Worm (Caenorhabditis elegans): ENCODE data around the gene ooc-5.

Gene ooc-5

DNA sequence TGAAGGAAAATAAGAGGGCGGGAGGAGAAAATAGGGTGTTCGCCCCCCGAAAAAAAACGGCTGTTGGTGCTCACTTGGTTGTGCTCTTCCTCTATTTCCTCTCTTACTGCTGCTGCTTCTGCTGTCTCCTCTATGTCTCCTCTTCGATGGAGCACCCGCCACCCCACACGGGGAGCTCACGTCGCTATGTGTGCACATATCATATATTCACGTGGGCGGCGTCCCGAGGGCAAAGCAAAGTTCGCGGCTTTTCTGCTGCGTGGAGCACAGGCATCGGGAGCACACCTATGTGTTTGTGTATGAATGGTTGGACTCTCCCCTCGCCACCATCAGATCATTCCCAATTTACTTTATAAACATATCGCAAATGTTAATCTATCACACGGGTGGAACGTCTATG lies 20.4 kb downstream of the ooc-5 start (continued):
- TF ChIP-seq aly-2 (tag; optimal IDR thresholded peaks at IDR 0.05) (no peak), nhr-41 (GFP tag; IDR thresholded peaks at IDR 0.05) (no peak), cey-2 (tag; optimal IDR thresholded peaks at IDR 0.05; ENCODE audit: borderline replicate concordance, insufficient read depth) (no peak), skn-1 (tag; optimal IDR thresholded peaks at IDR 0.05) (no peak), lin-13 (GFP tag; optimal IDR thresholded peaks at IDR 0.05) (no peak), hlh-30 (tag; optimal IDR thresholded peaks at IDR 0.05; ENCODE audit: insufficient read depth) (peak; percentile 94), F10B5.3 (tag; optimal IDR thresholded peaks at IDR 0.05) (no peak), hlh-11 (tag; optimal IDR thresholded peaks at IDR 0.05) (peak; percentile 63), mep-1 (tag; optimal IDR thresholded peaks at IDR 0.05) (peak; percentile 36), madf-9 (GFP tag; conservative IDR thresholded peaks at IDR 0.05) (no peak), snpc-4 (tag; optimal IDR thresholded peaks at IDR 0.05) (no peak), dmd-9 (GFP tag; IDR thresholded peaks at IDR 0.05) (0 out of 2 replicates have a peak, but pooled peaks have one; percentile 19), ZK337.2 (GFP tag; IDR thresholded peaks at IDR 0.05) (no peak), zip-11 (GFP tag; IDR thresholded peaks at IDR 0.05) (no peak), nhr-42 (GFP tag; IDR thresholded peaks at IDR 0.05) (no peak), ces-1 (GFP tag; optimal IDR thresholded peaks at IDR 0.05) (no peak), ceh-28 (tag; optimal IDR thresholded peaks at IDR 0.05) (no peak), ztf-7 (tag; optimal IDR thresholded peaks at IDR 0.05) (no peak), lim-7 (GFP tag; IDR thresholded peaks at IDR 0.05) (no peak), Y105C5A.15 (GFP tag; IDR thresholded peaks at IDR 0.05) (no peak), gei-8 (GFP tag; optimal IDR thresholded peaks at IDR 0.05) (no peak), egl-27 (tag; optimal IDR thresholded peaks at IDR 0.05) (no peak), tag-97 (GFP tag; IDR thresholded peaks at IDR 0.05) (no peak), pqm-1 (tag; optimal IDR thresholded peaks at IDR 0.05) (no peak), T26A8.4 (GFP tag; IDR thresholded peaks at IDR 0.05) (no peak), nhr-11 (tag; optimal IDR thresholded peaks at IDR 0.05) (peak; percentile 5), ceh-20 (GFP tag; IDR thresholded peaks at IDR 0.05) (0 out of 2 replicates have a peak, but pooled peaks have one; percentile 42), nhr-48 (tag; optimal IDR thresholded peaks at IDR 0.05) (no peak), daf-12 (tag; optimal IDR thresholded peaks at IDR 0.05) (no peak), nhr-111 (GFP tag; optimal IDR thresholded peaks at IDR 0.05) (no peak), egl-43 (GFP tag; IDR thresholded peaks at IDR 0.05) (no peak), nhr-10 (tag; optimal IDR thresholded peaks at IDR 0.05) (no peak), dmd-6 (GFP tag; IDR thresholded peaks at IDR 0.05) (peak; percentile 34), lin-38 (GFP tag; IDR thresholded peaks at IDR 0.05) (no peak)

DNA sequence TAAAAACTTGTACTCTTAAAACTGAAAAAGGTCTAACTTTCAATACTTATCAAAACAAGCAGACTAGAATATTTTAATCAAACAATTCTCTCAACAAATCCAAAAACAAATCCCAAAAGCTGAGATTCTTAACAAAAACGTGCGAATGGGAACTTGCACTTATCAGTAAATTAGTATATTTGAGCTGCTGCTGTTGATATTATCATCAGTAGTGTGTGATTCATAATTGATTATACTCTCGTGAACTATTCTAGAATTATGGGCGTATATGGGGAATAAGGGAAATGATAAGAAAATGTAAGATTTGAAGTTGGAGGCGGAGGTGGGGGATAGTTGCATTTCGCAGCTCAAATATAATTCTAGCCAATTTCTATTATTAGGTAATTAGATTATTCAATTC lies 21.2 kb downstream of the ooc-5 start:
- TF ChIP-seq nhr-25 (tag; optimal IDR thresholded peaks at IDR 0.05; ENCODE audit: borderline replicate concordance, insufficient read depth) = no peak
- TF ChIP-seq duxl-1 (tag; optimal IDR thresholded peaks at IDR 0.05; ENCODE audit: poor library complexity) = no peak
- no peak for TF ChIP-seq lim-7 (GFP tag; IDR thresholded peaks at IDR 0.05)
- TF ChIP-seq F37D6.2 (tag; optimal IDR thresholded peaks at IDR 0.05) = no peak

DNA sequence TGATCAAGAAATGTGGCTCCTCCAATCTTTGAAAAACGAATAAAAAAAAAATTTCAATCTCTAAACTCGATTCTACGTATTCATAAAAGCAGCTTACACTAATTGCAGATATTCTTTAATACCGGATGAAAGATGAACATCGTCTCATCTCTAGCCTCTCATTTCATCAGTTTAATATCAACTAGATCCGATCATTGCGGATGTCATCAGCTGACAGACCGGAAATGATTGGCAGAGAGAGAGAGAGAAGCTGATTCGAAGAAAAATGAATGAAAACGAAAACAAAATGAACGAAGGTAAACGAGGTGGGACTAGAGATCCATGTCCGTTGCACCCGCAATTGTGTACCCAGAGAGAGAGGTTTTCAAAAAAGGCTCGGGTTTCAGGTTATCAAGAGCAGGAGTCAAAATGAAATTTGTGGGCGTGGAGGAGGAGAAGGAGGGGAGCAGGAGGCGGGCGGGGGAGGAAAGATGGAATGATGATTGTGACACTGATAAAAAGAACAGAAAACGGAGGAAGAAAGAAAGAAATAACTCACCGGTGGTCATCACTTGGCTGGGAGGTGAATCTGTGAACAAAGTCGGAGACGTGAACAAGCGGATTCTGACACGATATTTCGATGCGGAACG lies 22.0 kb downstream of the ooc-5 start:
- TF ChIP-seq zfp-3 (GFP tag; conservative IDR thresholded peaks at IDR 0.05) = no peak
- no peak for TF ChIP-seq nhr-76 (tag; optimal IDR thresholded peaks at IDR 0.05)
- no peak for TF ChIP-seq daf-19 (GFP tag; conservative IDR thresholded peaks at IDR 0.05)
- TF ChIP-seq aha-1 (tag) = peak; percentile 59
- TF ChIP-seq F44E2.7 (GFP tag; IDR thresholded peaks at IDR 0.05) = no peak
- TF ChIP-seq gei-8 (GFP tag; optimal IDR thresholded peaks at IDR 0.05) = no peak
- TF ChIP-seq tra-1 (GFP tag; IDR thresholded peaks at IDR 0.05) = no peak
- TF ChIP-seq nhr-42 (GFP tag; IDR thresholded peaks at IDR 0.05) = no peak
- TF ChIP-seq dmd-6 (GFP tag; IDR thresholded peaks at IDR 0.05) = 0 out of 2 replicates have a peak, but pooled peaks have one; percentile 20
- peak; percentile 12 for TF ChIP-seq hlh-30 (tag; optimal IDR thresholded peaks at IDR 0.05; ENCODE audit: insufficient read depth)
- no peak for TF ChIP-seq egl-27 (tag; optimal IDR thresholded peaks at IDR 0.05)
- no peak for TF ChIP-seq ztf-7 (tag; optimal IDR thresholded peaks at IDR 0.05)
- TF ChIP-seq nhr-28 (tag; optimal IDR thresholded peaks at IDR 0.05) = no peak
- peak; percentile 10 for TF ChIP-seq pqm-1 (tag; optimal IDR thresholded peaks at IDR 0.05)
